Worm (Caenorhabditis elegans) whole organism, late embryonic: ENCODE results near the gene acdh-13.

Experiments used
- Y22D7AL.16 ChIP-seq: sonication (generic microtip); optimal IDR thresholded peaks from 2 replicates; lab custom pipeline; 2016; ENCODE audit warnings: missing genetic modification characterization, missing compliant biosample characterization
- ceh-18 ChIP-seq: sonication (generic microtip); optimal IDR thresholded peaks from 2 replicates; lab custom pipeline; 2016; ENCODE audit warnings: missing genetic modification characterization, missing compliant biosample characterization
- ceh-9 ChIP-seq: sonication (generic microtip); optimal IDR thresholded peaks from 2 replicates; lab custom pipeline; 2016; ENCODE audit warnings: mild to moderate bottlenecking, missing genetic modification characterization, inconsistent platforms, missing compliant biosample characterization
- dmd-4 ChIP-seq: sonication (generic microtip); optimal IDR thresholded peaks from 2 replicates; lab custom pipeline; 2016; ENCODE audit warnings: borderline replicate concordance, missing genetic modification characterization, missing compliant biosample characterization
- fkh-10 ChIP-seq: fragments of 150-350 bp; optimal IDR thresholded peaks from 2 replicates; lab custom pipeline; 2014; ENCODE audit warnings: missing biosample characterization, missing genetic modification reagents, missing genetic modification characterization
- lin-11 ChIP-seq: fragments of 200-800 bp; sonication (Bioruptor generic); optimal IDR thresholded peaks from 2 replicates; lab custom pipeline; 2018; ENCODE audit warnings: mild to moderate bottlenecking, missing genetic modification characterization, missing compliant biosample characterization
- pha-2 ChIP-seq: sonication (generic microtip); optimal IDR thresholded peaks from 2 replicates; lab custom pipeline; 2017; ENCODE audit warnings: mild to moderate bottlenecking, missing genetic modification characterization, missing compliant biosample characterization
- ref-2 ChIP-seq: sonication (generic microtip); optimal IDR thresholded peaks from 2 replicates; lab custom pipeline; 2016; ENCODE audit warnings: missing genetic modification characterization, missing compliant biosample characterization
- sox-2 ChIP-seq: fragments of 200-800 bp; sonication (Bioruptor generic); IDR thresholded peaks from 2 replicates; pipeline ENCODE4 v1.3.6; 2022; ENCODE audit warnings: missing genetic modification reagents, missing genetic modification characterization, missing compliant biosample characterization

ce11 chrIV:8446904-8447303 lies 51.7 kb downstream of the acdh-13 start, which contains the start of gene T01B11.1:
- TF ChIP-seq fkh-10 (GFP tag; lab: Kevin White, UChicago) (no peak), Y22D7AL.16 (tag; lab: Kevin White, UChicago) (no peak), lin-11 (no peak), sox-2 (GFP tag; lab: Robert Waterston, UW) (no peak), ref-2 (no peak), pha-2 (tag; lab: Kevin White, UChicago) (no peak), dmd-4 (tag; lab: Kevin White, UChicago) (no peak), ceh-18 (tag; lab: Kevin White, UChicago) (no peak), ceh-9 (tag; lab: Kevin White, UChicago) (no peak)
